Worm (Caenorhabditis elegans): ENCODE measurements around the gene mnk-1.

mnk-1 gene

ce11 chrII:10547311-10547710, 7.5 kb downstream of the mnk-1 start:
- TF ChIP-seq ets-5 (GFP tag; IDR thresholded peaks at IDR 0.05) (0 out of 2 replicates have a peak, but pooled peaks have one; percentile 44), lin-35 (GFP tag; optimal IDR thresholded peaks at IDR 0.05) (peak in 1 of 2 experiments; percentile 3), grh-1 (GFP tag; IDR thresholded peaks at IDR 0.05) (peak; percentile 33; the same call in 1 of the 2 replicates), blmp-1 (tag; optimal IDR thresholded peaks at IDR 0.05) (no peak), efl-3 (GFP tag; optimal IDR thresholded peaks at IDR 0.05) (no peak), nhr-85 (tag) (peak; percentile 67)

DNA sequence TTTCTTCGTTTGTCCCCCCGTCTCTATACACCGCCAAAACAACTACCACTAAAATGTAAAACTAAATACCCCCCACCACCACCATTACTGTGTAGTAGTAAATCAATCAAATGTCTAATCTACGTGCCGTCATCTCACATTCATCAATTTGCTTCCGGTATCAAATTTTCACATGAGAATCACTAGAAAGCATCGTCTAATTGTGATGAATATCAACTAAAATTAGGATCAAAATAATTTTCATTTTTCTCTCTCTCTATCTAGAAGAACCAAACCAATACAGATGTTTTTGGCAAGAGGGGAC, 8.1 kb downstream of the mnk-1 start:
- no peak for TF ChIP-seq lin-14 (GFP tag; optimal IDR thresholded peaks at IDR 0.05)
- peak; percentile 21 for TF ChIP-seq blmp-1 (tag; optimal IDR thresholded peaks at IDR 0.05)
- TF ChIP-seq egl-27 (tag; optimal IDR thresholded peaks at IDR 0.05): no peak
- TF ChIP-seq unc-130 (tag; optimal IDR thresholded peaks at IDR 0.05): no peak
- TF ChIP-seq ama-1 (optimal IDR thresholded peaks at IDR 0.05): peak; percentile 47
- no peak for TF ChIP-seq ets-5 (GFP tag; IDR thresholded peaks at IDR 0.05)
- TF ChIP-seq zag-1 (tag; optimal IDR thresholded peaks at IDR 0.05): no peak
- TF ChIP-seq efl-1 (optimal IDR thresholded peaks at IDR 0.05): no peak
- TF ChIP-seq efl-1 (GFP tag; optimal IDR thresholded peaks at IDR 0.05 in 1 of 2): peak in 1 of 2 experiments; percentile 81
- TF ChIP-seq pqm-1 (tag; optimal IDR thresholded peaks at IDR 0.05): no peak
- TF ChIP-seq unc-98 (GFP tag; IDR thresholded peaks at IDR 0.05): no peak
- no peak for TF ChIP-seq ceh-90 (tag; optimal IDR thresholded peaks at IDR 0.05)
- no peak for TF ChIP-seq C34B4.2 (tag; optimal IDR thresholded peaks at IDR 0.05)
- TF ChIP-seq snpc-4 (tag; optimal IDR thresholded peaks at IDR 0.05): no peak
- TF ChIP-seq hlh-4 (tag; optimal IDR thresholded peaks at IDR 0.05): no peak
- no peak for TF ChIP-seq tlp-1 (tag; optimal IDR thresholded peaks at IDR 0.05)
- TF ChIP-seq nhr-237 (tag; optimal IDR thresholded peaks at IDR 0.05): no peak
- peak; percentile 43 for TF ChIP-seq nhr-71 (tag; optimal IDR thresholded peaks at IDR 0.05)
- no peak for TF ChIP-seq pax-3 (tag; optimal IDR thresholded peaks at IDR 0.05)
- TF ChIP-seq isw-1 (GFP tag; IDR thresholded peaks at IDR 0.05): no peak
- no peak for TF ChIP-seq F16B12.6 (tag; optimal IDR thresholded peaks at IDR 0.05)
- TF ChIP-seq Y116A8C.19 (tag; optimal IDR thresholded peaks at IDR 0.05; ENCODE audit: borderline replicate concordance): no peak
- no peak for TF ChIP-seq ztf-4 (tag; optimal IDR thresholded peaks at IDR 0.05)
- TF ChIP-seq zip-4 (GFP tag; optimal IDR thresholded peaks at IDR 0.05): peak; percentile 19
- TF ChIP-seq C16A3.4 (tag; optimal IDR thresholded peaks at IDR 0.05): peak; percentile 16
- peak; percentile 31 for TF ChIP-seq rnt-1 (tag; optimal IDR thresholded peaks at IDR 0.05)
- peak in 1 of 2 experiments; percentile 8 for TF ChIP-seq ztf-11 (tag; optimal IDR thresholded peaks at IDR 0.05)
- no peak for TF ChIP-seq ces-1 (GFP tag; optimal IDR thresholded peaks at IDR 0.05)
- no peak for TF ChIP-seq vab-15 (tag; optimal IDR thresholded peaks at IDR 0.05)
- no peak for TF ChIP-seq sox-4 (tag; optimal IDR thresholded peaks at IDR 0.05)
- TF ChIP-seq lsy-2 (tag; optimal IDR thresholded peaks at IDR 0.05): peak in 1 of 2 experiments; percentile 13
- no peak for TF ChIP-seq ceh-88 (GFP tag; IDR thresholded peaks at IDR 0.05)
- no peak for TF ChIP-seq nhr-85 (tag)
- TF ChIP-seq lin-35 (GFP tag; optimal IDR thresholded peaks at IDR 0.05): no peak
- TF ChIP-seq grh-1 (GFP tag; IDR thresholded peaks at IDR 0.05): no peak
- no peak for TF ChIP-seq nhr-12 (tag; optimal IDR thresholded peaks at IDR 0.05)
- no peak for TF ChIP-seq hlh-17 (GFP tag; optimal IDR thresholded peaks at IDR 0.05; ENCODE audit: borderline replicate concordance)
- TF ChIP-seq snu-23 (GFP tag; optimal IDR thresholded peaks at IDR 0.05): peak; percentile 6
- TF ChIP-seq mdl-1 (tag; optimal IDR thresholded peaks at IDR 0.05): no peak
- TF ChIP-seq nhr-20 (tag; optimal IDR thresholded peaks at IDR 0.05): no peak
- no peak for TF ChIP-seq jun-1 (tag; optimal IDR thresholded peaks at IDR 0.05)
